Fruit fly (Drosophila melanogaster) whole organism, embryonic: Measurements from ENCODE around the gene Liprin-alpha.

Source experiments
- Abd-B ChIP-seq: fragments of 200-800 bp; sonication (Bioruptor generic); optimal IDR thresholded peaks from 2 replicates; lab custom pipeline; 2018; ENCODE audit warnings: missing biosample characterization, mild to moderate bottlenecking, missing genetic modification characterization, moderate library complexity
- B-H1 ChIP-seq: fragments of 200-800 bp; sonication (Bioruptor generic); IDR thresholded peaks from 3 replicates; pipeline ENCODE4 v1.3.6; 2022; ENCODE audit warnings: missing biosample characterization, missing genetic modification characterization
- C15 ChIP-seq: fragments of 200-800 bp; sonication (Bioruptor generic); IDR thresholded peaks from 3 replicates; pipeline ENCODE4 v1.3.6; 2022; ENCODE audit warnings: missing biosample characterization, missing genetic modification characterization
- CG10431 ChIP-seq: fragments of 200-800 bp; sonication (Bioruptor generic); optimal IDR thresholded peaks from 3 replicates; lab custom pipeline; 2018; ENCODE audit warnings: missing biosample characterization, mild to moderate bottlenecking, missing genetic modification characterization
- CG10543 ChIP-seq: fragments of 200-800 bp; sonication (Bioruptor generic); optimal IDR thresholded peaks from 3 replicates; lab custom pipeline; 2017; ENCODE audit warnings: missing biosample characterization, mild to moderate bottlenecking, missing genetic modification characterization, moderate library complexity
- CG14050 ChIP-seq: fragments of 200-800 bp; sonication (Bioruptor generic); IDR thresholded peaks from 3 replicates; pipeline ENCODE4 v1.3.6; 2022; ENCODE audit warnings: missing biosample characterization, missing genetic modification characterization
- CG15601 ChIP-seq: fragments of 200-800 bp; sonication (Bioruptor generic); optimal IDR thresholded peaks from 3 replicates; lab custom pipeline; 2019; ENCODE audit warnings: missing biosample characterization, mild to moderate bottlenecking, missing genetic modification characterization, moderate library complexity
- CG17186 ChIP-seq: fragments of 200-800 bp; sonication (Bioruptor generic); optimal IDR thresholded peaks from 3 replicates; lab custom pipeline; 2017; ENCODE audit warnings: missing biosample characterization, missing genetic modification reagents, missing genetic modification characterization
- CG18599 ChIP-seq: fragments of 200-800 bp; sonication (Bioruptor generic); optimal IDR thresholded peaks from 3 replicates; lab custom pipeline; 2017; ENCODE audit warnings: missing biosample characterization, missing genetic modification characterization, mild to moderate bottlenecking, moderate library complexity, missing genetic modification reagents
- CG30020 ChIP-seq: fragments of 200-800 bp; optimal IDR thresholded peaks from 2 replicates; lab custom pipeline; 2019; ENCODE audit warnings: missing biosample characterization, mild to moderate bottlenecking, missing genetic modification characterization, moderate library complexity
- CG3163 ChIP-seq: fragments of 200-800 bp; sonication (Bioruptor generic); optimal IDR thresholded peaks from 3 replicates; lab custom pipeline; 2016; ENCODE audit warnings: missing biosample characterization, missing genetic modification characterization
- CG8281 ChIP-seq: fragments of 200-800 bp; sonication (Bioruptor generic); optimal IDR thresholded peaks from 2 replicates; lab custom pipeline; 2018; ENCODE audit warnings: missing biosample characterization, mild to moderate bottlenecking, missing genetic modification characterization, moderate library complexity
- CG8924 ChIP-seq: fragments of 200-800 bp; optimal IDR thresholded peaks from 3 replicates; lab custom pipeline; 2019; ENCODE audit warnings: missing biosample characterization, mild to moderate bottlenecking, missing genetic modification characterization, moderate library complexity
- D ChIP-seq, 2 experiments: fragments of 200-800 bp in 1 of 2; fragments of >200 bp in 1 of 2; sonication (Bioruptor generic) in 1 of 2; optimal IDR thresholded peaks; 2 replicates in 1 of 2; 3 replicates in 1 of 2; lab custom pipeline; 2017; ENCODE audit warnings: mild to moderate bottlenecking in 1 of 2, missing biosample characterization in 1 of 2, missing genetic modification characterization in 1 of 2, missing genetic modification reagents in 1 of 2
- Deaf1 ChIP-seq: fragments of 200-800 bp; optimal IDR thresholded peaks from 3 replicates; lab custom pipeline; 2019; ENCODE audit warnings: missing biosample characterization, mild to moderate bottlenecking, missing genetic modification characterization, moderate library complexity
- Dip3 ChIP-seq: fragments of 200-800 bp; sonication (Bioruptor generic); optimal IDR thresholded peaks from 3 replicates; lab custom pipeline; 2016; ENCODE audit warnings: missing biosample characterization, missing genetic modification characterization
- E2f2 ChIP-seq: fragments of 200-800 bp; sonication (Bioruptor generic); IDR thresholded peaks from 2 replicates; pipeline ENCODE4 v1.3.6; 2022; ENCODE audit warnings: missing biosample characterization, missing genetic modification characterization
- H2.0 ChIP-seq: fragments of 200-800 bp; sonication (Bioruptor generic); IDR thresholded peaks from 2 replicates; pipeline ENCODE4 v1.3.6; 2022; ENCODE audit warnings: missing biosample characterization, missing genetic modification characterization
- HmgD ChIP-seq: fragments of 200-800 bp; sonication (Bioruptor generic); optimal IDR thresholded peaks from 3 replicates; lab custom pipeline; 2016; ENCODE audit warnings: missing biosample characterization, missing genetic modification characterization
- Hmr ChIP-seq: fragments of 200-800 bp; sonication (Bioruptor generic); optimal IDR thresholded peaks from 3 replicates; lab custom pipeline; 2017; ENCODE audit warnings: mild to moderate bottlenecking, missing biosample characterization, missing genetic modification reagents, missing genetic modification characterization
- Lhr ChIP-seq: fragments of 200-800 bp; sonication (Bioruptor generic); optimal IDR thresholded peaks from 3 replicates; lab custom pipeline; 2017; ENCODE audit warnings: mild to moderate bottlenecking, missing biosample characterization, missing genetic modification reagents, missing genetic modification characterization
- Meics ChIP-seq: fragments of 200-800 bp; sonication (Bioruptor generic); optimal IDR thresholded peaks from 2 replicates; lab custom pipeline; 2017; ENCODE audit warnings: missing biosample characterization, mild to moderate bottlenecking, missing genetic modification characterization
- NFAT ChIP-seq: fragments of 200-800 bp; sonication (Bioruptor generic); IDR thresholded peaks from 2 replicates; pipeline ENCODE4 v1.3.6; 2022; ENCODE audit warnings: missing biosample characterization, missing genetic modification characterization
- Neu2 ChIP-seq: fragments of 200-800 bp; sonication (Bioruptor generic); optimal IDR thresholded peaks from 3 replicates; lab custom pipeline; 2016; ENCODE audit warnings: missing biosample characterization, missing genetic modification characterization, borderline replicate concordance
- Pdp1 ChIP-seq, 2 experiments: fragments of 200-800 bp; sonication (Bioruptor generic); optimal IDR thresholded peaks; 3 replicates each; lab custom pipeline; 2016; ENCODE audit warnings: missing biosample characterization in 2 of 2, missing genetic modification characterization in 2 of 2, mild to moderate bottlenecking in 1 of 2, moderate library complexity in 1 of 2
- Stat92E ChIP-seq, 3 experiments: fragments of >200 bp in 2 of 3; fragments of 200-800 bp in 1 of 3; sonication (Bioruptor generic) in 1 of 3; optimal IDR thresholded peaks; 2 replicates each; lab custom pipeline; 2017 to 2019; ENCODE audit warnings: missing biosample characterization in 3 of 3, missing genetic modification characterization in 3 of 3, mild to moderate bottlenecking in 1 of 3, moderate library complexity in 1 of 3
- ac ChIP-seq: fragments of 200-800 bp; sonication (Bioruptor generic); optimal IDR thresholded peaks from 3 replicates; lab custom pipeline; 2017; ENCODE audit warnings: missing biosample characterization, mild to moderate bottlenecking, missing genetic modification characterization
- ato ChIP-seq: fragments of 200-800 bp; sonication (Bioruptor generic); IDR thresholded peaks from 2 replicates; pipeline ENCODE4 v1.3.6; 2022; ENCODE audit warnings: missing biosample characterization, missing genetic modification characterization; ENCODE audit not compliant: partially characterized antibody
- dimm ChIP-seq: fragments of 200-800 bp; sonication (Bioruptor generic); IDR thresholded peaks from 2 replicates; pipeline ENCODE4 v1.3.6; 2022; ENCODE audit warnings: missing biosample characterization, missing genetic modification characterization
- dysf ChIP-seq: fragments of 200-800 bp; sonication (Bioruptor generic); IDR thresholded peaks from 3 replicates; pipeline ENCODE4 v1.3.6; 2022; ENCODE audit warnings: missing biosample characterization, missing genetic modification characterization
- emc ChIP-seq: fragments of 200-800 bp; sonication (Bioruptor generic); optimal IDR thresholded peaks from 2 replicates; lab custom pipeline; 2016; ENCODE audit warnings: missing biosample characterization, missing genetic modification characterization
- en ChIP-seq: fragments of 200-800 bp; sonication (Bioruptor generic); optimal IDR thresholded peaks from 2 replicates; lab custom pipeline; 2016; ENCODE audit warnings: missing biosample characterization, missing genetic modification characterization
- eyg ChIP-seq: fragments of 200-800 bp; sonication (Bioruptor generic); optimal IDR thresholded peaks from 3 replicates; lab custom pipeline; 2016; ENCODE audit warnings: missing biosample characterization, missing genetic modification characterization
- gcm2 ChIP-seq: fragments of 200-800 bp; sonication (Bioruptor generic); optimal IDR thresholded peaks from 2 replicates; lab custom pipeline; 2016; ENCODE audit warnings: missing biosample characterization, missing genetic modification characterization
- gfzf ChIP-seq: fragments of 200-800 bp; sonication (Bioruptor generic); optimal IDR thresholded peaks from 2 replicates; lab custom pipeline; 2016; ENCODE audit warnings: missing biosample characterization, mild to moderate bottlenecking, missing genetic modification characterization, moderate library complexity
- otp ChIP-seq: fragments of 200-800 bp; sonication (Bioruptor generic); IDR thresholded peaks from 3 replicates; pipeline ENCODE4, ENCODE4 v1.3.6; 2022; ENCODE audit warnings: missing biosample characterization, missing genetic modification characterization
- pzg ChIP-seq: fragments of 200-800 bp; sonication (Bioruptor generic); optimal IDR thresholded peaks from 3 replicates; lab custom pipeline; 2018; ENCODE audit warnings: missing biosample characterization, mild to moderate bottlenecking, missing genetic modification characterization, moderate library complexity
- run ChIP-seq: fragments of 200-800 bp; sonication (Bioruptor generic); optimal IDR thresholded peaks from 3 replicates; lab custom pipeline; 2018; ENCODE audit warnings: missing biosample characterization, mild to moderate bottlenecking, missing genetic modification characterization
- slbo ChIP-seq: fragments of 200-800 bp; sonication (Bioruptor generic); IDR thresholded peaks from 2 replicates; pipeline ENCODE4 v1.3.6; 2022; ENCODE audit warnings: missing biosample characterization, missing genetic modification characterization
- sr ChIP-seq: fragments of 200-800 bp; sonication (Bioruptor generic); IDR thresholded peaks from 3 replicates; pipeline ENCODE4 v1.3.6; 2022; ENCODE audit warnings: missing biosample characterization, missing genetic modification characterization
- tx ChIP-seq: fragments of 200-800 bp; sonication (Bioruptor generic); optimal IDR thresholded peaks from 2 replicates; lab custom pipeline; 2016; ENCODE audit warnings: missing biosample characterization, missing genetic modification characterization
- unpg ChIP-seq: fragments of 200-800 bp; sonication (Bioruptor generic); optimal IDR thresholded peaks from 3 replicates; lab custom pipeline; 2018; ENCODE audit warnings: missing biosample characterization, mild to moderate bottlenecking, missing genetic modification characterization, moderate library complexity
- zen ChIP-seq: fragments of 200-800 bp; sonication (Bioruptor generic); optimal IDR thresholded peaks from 3 replicates; lab custom pipeline; 2018; ENCODE audit warnings: missing biosample characterization, mild to moderate bottlenecking, missing genetic modification characterization, moderate library complexity

Liprin-alpha gene

dm6 chr2L:6722822-6723749, 617 bp upstream of the Liprin-alpha start, which contains the start of gene homer (continued):
- TF ChIP-seq Dip3 (GFP tag; lab: Kevin White, UChicago) (no peak), ac (GFP tag; lab: Kevin White, UChicago) (peak; percentile 27), Lhr (GFP tag; lab: Kevin White, UChicago) (no peak), en (GFP tag; lab: Kevin White, UChicago) (peak; percentile 11), CG14050 (GFP tag; lab: Robert Waterston, UW) (no peak), CG17186 (peak; percentile 1), Stat92E (GFP tag; optimal IDR thresholded peaks at IDR 0.05; lab: Kevin White, UChicago) (peak in 1 of 3 experiments; percentile 33), ato (GFP tag; lab: Robert Waterston, UW) (peak; percentile 95), pzg (GFP tag; lab: Kevin White, UChicago) (peak; percentile 53), CG8281 (no peak), emc (GFP tag; lab: Kevin White, UChicago) (no peak), dimm (GFP tag; lab: Robert Waterston, UW) (no peak), E2f2 (GFP tag; lab: Robert Waterston, UW) (peak; percentile 78; the same call in 1 of the 2 replicates), B-H1 (GFP tag; lab: Robert Waterston, UW) (no peak), Neu2 (GFP tag; lab: Kevin White, UChicago) (no peak)

- TF ChIP-seq C15 (no peak), unpg (GFP tag; lab: Kevin White, UChicago) (no peak), Meics (GFP tag; lab: Kevin White, UChicago) (no peak), dysf (GFP tag; lab: Robert Waterston, UW) (no peak), sr (GFP tag; lab: Robert Waterston, UW) (no peak), CG8924 (tag; lab: Kevin White, UChicago) (no peak), CG15601 (tag; lab: Kevin White, UChicago) (no peak), gcm2 (no peak), tx (no peak), eyg (GFP tag; lab: Kevin White, UChicago) (no peak), zen (no peak), gfzf (GFP tag; lab: Kevin White, UChicago) (no peak)
These were observed 8.9 kb downstream of the Liprin-alpha start, which contains the start of gene TTLL3B for dm6 chr2L:6732566-6732965. TTLL3B (plus strand) TSS chr2L:6732866.

dm6 chr2L:6740088-6740487, 16.4 kb downstream of the Liprin-alpha start, which contains the start of gene TTLL3A:
TTLL3A (minus strand) TSS chr2L:6740188.
- 0 out of 2 replicates have a peak, but pooled peaks have one; percentile 21 for TF ChIP-seq slbo (GFP tag; lab: Robert Waterston, UW)
- no peak for TF ChIP-seq H2.0 (GFP tag; lab: Robert Waterston, UW)
- TF ChIP-seq, all 482 proteins: peak for 1

dm6 chr2L:6741980-6742591, 18.4 kb downstream of the Liprin-alpha start, which contains the start of gene meng:
meng (plus strand) TSS chr2L:6742502.
- TF ChIP-seq CG10543 (GFP tag; lab: Kevin White, UChicago), result peak; percentile 17
- no peak for TF ChIP-seq CG30020 (tag; lab: Kevin White, UChicago)
- no peak for TF ChIP-seq Abd-B (GFP tag; lab: Kevin White, UChicago)
- TF ChIP-seq Deaf1 (tag; lab: Kevin White, UChicago), result peak; percentile 98
- no peak for TF ChIP-seq run (tag; lab: Kevin White, UChicago)
- peak; percentile 14 for TF ChIP-seq CG18599 (GFP tag; lab: Kevin White, UChicago)
- TF ChIP-seq D (optimal IDR thresholded peaks at IDR 0.05; lab: Kevin White, UChicago), result no peak
- TF ChIP-seq D (GFP tag; optimal IDR thresholded peaks at IDR 0.05; lab: Kevin White, UChicago), result no peak
- TF ChIP-seq otp (GFP tag; lab: Robert Waterston, UW), result no peak
- TF ChIP-seq HmgD, result no peak
- TF ChIP-seq Pdp1 (GFP tag; optimal IDR thresholded peaks at IDR 0.05; lab: Kevin White, UChicago), result no peak
- peak; percentile 76 for TF ChIP-seq CG3163 (GFP tag; lab: Kevin White, UChicago)
- no peak for TF ChIP-seq CG10431
- peak; percentile 6 for TF ChIP-seq Hmr (GFP tag; lab: Kevin White, UChicago)
- TF ChIP-seq NFAT (GFP tag; lab: Robert Waterston, UW), result 0 out of 2 replicates have a peak, but pooled peaks have one; percentile 14
